Fruit fly (Drosophila melanogaster) whole organism, wandering third instar larva: Measurements from ENCODE around the gene ZnT35C.

Experiments
- CrebA ChIP-seq: fragments of 200-800 bp; sonication (Bioruptor generic); optimal IDR thresholded peaks from 2 replicates; lab custom pipeline; 2016; ENCODE audit warnings: missing biosample characterization, mild to moderate bottlenecking, missing genetic modification characterization, borderline replicate concordance
- Hr78 ChIP-seq: fragments of >200 bp; optimal IDR thresholded peaks from 2 replicates; lab custom pipeline; 2017; ENCODE audit warnings: missing biosample characterization, missing genetic modification characterization
- lola ChIP-seq: fragments of >200 bp; optimal IDR thresholded peaks from 2 replicates; lab custom pipeline; 2017; ENCODE audit warnings: missing biosample characterization, missing genetic modification characterization

dm6 chr2L:15284700-15285099 is 37.2 kb upstream of the ZnT35C start, which contains the start of gene CG15263:
- TF ChIP-seq lola (GFP tag; lab: Kevin White, UChicago) (no peak), Hr78 (GFP tag; lab: Kevin White, UChicago) (no peak), CrebA (GFP tag; lab: Kevin White, UChicago) (no peak)
